Worm (Caenorhabditis elegans) whole organism, late embryonic: Measurements from ENCODE around the gene cyp-33E1.

Experiments
- C08G9.2 ChIP-seq: sonication (generic microtip); optimal IDR thresholded peaks from 2 replicates; lab custom pipeline; 2016; ENCODE audit warnings: mild to moderate bottlenecking, missing genetic modification characterization, moderate library complexity, missing compliant biosample characterization
- F13H6.1 ChIP-seq: sonication (generic microtip); optimal IDR thresholded peaks from 2 replicates; lab custom pipeline; 2016; ENCODE audit warnings: missing genetic modification characterization, missing compliant biosample characterization
- K02D7.2 ChIP-seq: sonication (generic microtip); optimal IDR thresholded peaks from 2 replicates; lab custom pipeline; 2017; ENCODE audit warnings: mild to moderate bottlenecking, missing genetic modification characterization, missing compliant biosample characterization
- K09A11.1 ChIP-seq: sonication (generic microtip); optimal IDR thresholded peaks from 2 replicates; lab custom pipeline; 2017; ENCODE audit warnings: antibody characterized with exemption, mild to moderate bottlenecking, missing genetic modification characterization, missing compliant biosample characterization; ENCODE audit not compliant: insufficient read depth
- Y22D7AL.16 ChIP-seq: sonication (generic microtip); optimal IDR thresholded peaks from 2 replicates; lab custom pipeline; 2016; ENCODE audit warnings: missing genetic modification characterization, missing compliant biosample characterization
- ahr-1 ChIP-seq: sonication (generic microtip); optimal IDR thresholded peaks from 2 replicates; lab custom pipeline; 2016; ENCODE audit warnings: missing genetic modification characterization, missing compliant biosample characterization
- ama-1 ChIP-seq: fragments of 150-350 bp; optimal IDR thresholded peaks from 2 replicates; lab custom pipeline; 2014
- ceh-14 ChIP-seq: sonication (generic microtip); optimal IDR thresholded peaks from 2 replicates; lab custom pipeline; 2016; ENCODE audit warnings: missing genotype, missing genetic modification characterization, missing compliant biosample characterization
- ceh-18 ChIP-seq: sonication (generic microtip); optimal IDR thresholded peaks from 2 replicates; lab custom pipeline; 2016; ENCODE audit warnings: missing genetic modification characterization, missing compliant biosample characterization
- ceh-2 ChIP-seq: sonication (generic microtip); optimal IDR thresholded peaks from 2 replicates; lab custom pipeline; 2016; ENCODE audit warnings: missing genotype, missing genetic modification characterization, missing compliant biosample characterization
- ceh-30 ChIP-seq: fragments of 150-350 bp; optimal IDR thresholded peaks from 2 replicates; lab custom pipeline; 2014; ENCODE audit warnings: missing biosample characterization, missing genetic modification characterization
- ceh-34 ChIP-seq: sonication (generic microtip); optimal IDR thresholded peaks from 2 replicates; lab custom pipeline; 2016; ENCODE audit warnings: mild to moderate bottlenecking, missing genetic modification characterization, missing compliant biosample characterization
- ceh-45 ChIP-seq: fragments of 200-800 bp; sonication (Bioruptor generic); IDR thresholded peaks from 2 replicates; pipeline ENCODE4 v1.3.6; 2022; ENCODE audit warnings: missing genetic modification reagents, missing genetic modification characterization, missing compliant biosample characterization
- che-1 ChIP-seq: sonication (generic microtip); optimal IDR thresholded peaks from 2 replicates; lab custom pipeline; 2016; ENCODE audit warnings: mild to moderate bottlenecking, missing genetic modification characterization, missing compliant biosample characterization
- dve-1 ChIP-seq: sonication (generic microtip); optimal IDR thresholded peaks from 2 replicates; lab custom pipeline; 2017; ENCODE audit warnings: antibody characterized with exemption, mild to moderate bottlenecking, missing genetic modification characterization, missing compliant biosample characterization
- elt-2 ChIP-seq: sonication (generic microtip); optimal IDR thresholded peaks from 2 replicates; lab custom pipeline; 2016; ENCODE audit warnings: missing genetic modification reagents, missing genetic modification characterization, missing compliant biosample characterization
- elt-4 ChIP-seq: sonication (generic microtip); optimal IDR thresholded peaks from 2 replicates; lab custom pipeline; 2016; ENCODE audit warnings: missing genetic modification characterization, missing compliant biosample characterization
- ets-4 ChIP-seq: sonication (generic microtip); optimal IDR thresholded peaks from 2 replicates; lab custom pipeline; 2016; ENCODE audit warnings: missing genetic modification characterization, missing compliant biosample characterization
- fkh-10 ChIP-seq: fragments of 150-350 bp; optimal IDR thresholded peaks from 2 replicates; lab custom pipeline; 2014; ENCODE audit warnings: missing biosample characterization, missing genetic modification reagents, missing genetic modification characterization
- gmeb-2 ChIP-seq: sonication (generic microtip); optimal IDR thresholded peaks from 2 replicates; lab custom pipeline; 2016; ENCODE audit warnings: missing genetic modification characterization, inconsistent platforms, missing compliant biosample characterization
- hlh-13 ChIP-seq: fragments of 200-800 bp; sonication (Bioruptor generic); optimal IDR thresholded peaks from 2 replicates; lab custom pipeline; 2018; ENCODE audit warnings: mild to moderate bottlenecking, missing genetic modification characterization, missing compliant biosample characterization
- hlh-30 ChIP-seq: sonication (generic microtip); optimal IDR thresholded peaks from 2 replicates; lab custom pipeline; 2017; ENCODE audit warnings: antibody characterized with exemption, missing genetic modification characterization, missing compliant biosample characterization; ENCODE audit not compliant: insufficient read depth
- hlh-6 ChIP-seq: sonication (generic microtip); optimal IDR thresholded peaks from 2 replicates; lab custom pipeline; 2016; ENCODE audit warnings: missing genotype, missing genetic modification characterization, missing compliant biosample characterization
- hlh-8 ChIP-seq: sonication (generic microtip); optimal IDR thresholded peaks from 2 replicates; lab custom pipeline; 2016; ENCODE audit warnings: missing genotype, missing genetic modification characterization, missing compliant biosample characterization
- lim-6 ChIP-seq: sonication (generic microtip); optimal IDR thresholded peaks from 2 replicates; lab custom pipeline; 2016; ENCODE audit warnings: missing genetic modification characterization, missing compliant biosample characterization
- lin-11 ChIP-seq: fragments of 200-800 bp; sonication (Bioruptor generic); optimal IDR thresholded peaks from 2 replicates; lab custom pipeline; 2018; ENCODE audit warnings: mild to moderate bottlenecking, missing genetic modification characterization, missing compliant biosample characterization
- madf-2 ChIP-seq: sonication (generic microtip); optimal IDR thresholded peaks from 2 replicates; lab custom pipeline; 2017; ENCODE audit warnings: missing genetic modification characterization, missing compliant biosample characterization
- npax-4 ChIP-seq: sonication (generic microtip); optimal IDR thresholded peaks from 2 replicates; lab custom pipeline; 2016; ENCODE audit warnings: missing genetic modification characterization, missing compliant biosample characterization
- pax-1 ChIP-seq: fragments of 150-350 bp; optimal IDR thresholded peaks from 2 replicates; lab custom pipeline; 2014; ENCODE audit warnings: missing biosample characterization, missing genetic modification characterization
- pqm-1 ChIP-seq: sonication (generic microtip); optimal IDR thresholded peaks from 2 replicates; lab custom pipeline; 2016; ENCODE audit warnings: missing genetic modification characterization, missing compliant biosample characterization
- pros-1 ChIP-seq: fragments of 150-350 bp; optimal IDR thresholded peaks from 2 replicates; lab custom pipeline; 2014; ENCODE audit warnings: missing biosample characterization, missing genetic modification reagents, missing genetic modification characterization
- rnt-1 ChIP-seq: sonication (generic microtip); optimal IDR thresholded peaks from 2 replicates; lab custom pipeline; 2016; ENCODE audit warnings: missing genetic modification characterization, missing compliant biosample characterization
- sdc-2 ChIP-seq: sonication (generic microtip); optimal IDR thresholded peaks from 2 replicates; lab custom pipeline; 2016; ENCODE audit warnings: missing genotype, missing genetic modification characterization, missing compliant biosample characterization
- sox-4 ChIP-seq: sonication (generic microtip); optimal IDR thresholded peaks from 2 replicates; lab custom pipeline; 2017; ENCODE audit warnings: mild to moderate bottlenecking, missing genetic modification characterization, inconsistent platforms, missing compliant biosample characterization
- syd-9 ChIP-seq: sonication (generic microtip); optimal IDR thresholded peaks from 2 replicates; lab custom pipeline; 2016; ENCODE audit warnings: mild to moderate bottlenecking, missing genetic modification characterization, moderate library complexity, missing compliant biosample characterization
- tbx-2 ChIP-seq: sonication (generic microtip); optimal IDR thresholded peaks from 2 replicates; lab custom pipeline; 2016; ENCODE audit warnings: missing genetic modification characterization, missing compliant biosample characterization
- tbx-7 ChIP-seq: sonication (generic microtip); optimal IDR thresholded peaks from 2 replicates; lab custom pipeline; 2016; ENCODE audit warnings: missing genotype, missing genetic modification characterization, missing compliant biosample characterization
- unc-86 ChIP-seq: sonication (generic microtip); optimal IDR thresholded peaks from 2 replicates; lab custom pipeline; 2016; ENCODE audit warnings: missing genetic modification characterization, missing compliant biosample characterization
- zip-5 ChIP-seq: sonication (generic microtip); optimal IDR thresholded peaks from 2 replicates; lab custom pipeline; 2016; ENCODE audit warnings: missing genetic modification characterization, missing compliant biosample characterization

Gene cyp-33E1

ce11 chrIV:8615314-8615713, 33.1 kb downstream of the cyp-33E1 start:
- no peak for TF ChIP-seq lim-6 (tag; lab: Kevin White, UChicago)
- no peak for TF ChIP-seq pqm-1
- TF ChIP-seq hlh-13 (GFP tag; lab: Kevin White, UChicago): no peak
- no peak for TF ChIP-seq ceh-14 (tag; lab: Kevin White, UChicago)
- TF ChIP-seq syd-9 (tag; lab: Kevin White, UChicago): no peak
- no peak for TF ChIP-seq tbx-2 (tag; lab: Kevin White, UChicago)
- no peak for TF ChIP-seq C08G9.2 (tag; lab: Kevin White, UChicago)
- TF ChIP-seq ama-1 (lab: Kevin White, UChicago): no peak

- no peak for TF ChIP-seq gmeb-2 (tag; lab: Kevin White, UChicago)
- TF ChIP-seq madf-2: no peak
- TF ChIP-seq K02D7.2 (tag; lab: Kevin White, UChicago): no peak
- no peak for TF ChIP-seq tbx-7
- TF ChIP-seq Y22D7AL.16 (tag; lab: Kevin White, UChicago): no peak
- no peak for TF ChIP-seq ahr-1
- no peak for TF ChIP-seq hlh-8
- no peak for TF ChIP-seq npax-4
These were observed 33.7 kb downstream of the cyp-33E1 start, which contains the start of gene cyp-33E3 for ce11 chrIV:8614680-8615079. Gene cyp-33E3, plus strand, starts transcription at chrIV:8614995.

DNA sequence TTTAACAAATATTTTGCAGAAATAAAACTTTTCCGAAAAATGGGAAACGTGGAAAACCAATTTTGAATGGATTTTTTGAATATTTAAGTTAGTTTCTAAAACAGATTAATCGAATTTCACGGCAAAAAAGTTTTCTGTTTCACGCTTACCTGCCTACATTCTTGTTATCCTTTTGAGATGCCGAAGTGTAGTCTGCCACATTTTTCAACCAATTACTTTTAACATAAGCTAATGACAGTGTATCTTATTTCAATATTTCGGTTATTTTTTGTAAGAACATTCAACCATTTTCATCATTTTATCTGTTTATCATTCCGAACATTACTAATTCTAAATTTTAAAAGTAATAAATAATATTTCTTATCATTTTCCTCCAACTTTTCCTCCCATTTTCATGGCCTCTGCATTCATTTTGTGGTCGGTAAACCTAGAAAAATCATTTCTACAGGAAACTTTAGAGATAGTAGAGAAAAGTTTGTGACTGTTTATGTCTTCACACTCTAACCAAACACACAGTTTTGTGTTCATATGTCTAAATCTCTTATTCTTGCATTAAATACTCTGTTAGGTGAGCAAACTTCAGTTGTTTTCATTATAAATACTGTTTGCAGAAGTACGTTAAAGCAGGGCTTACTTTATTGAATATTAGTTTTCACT, 36.4 kb downstream of the cyp-33E1 start, which contains the start of the genes F42A9.17 and cyp-33E2:
F42A9.17 (minus strand) TSS at position 51 of the 657 bp plus-strand sequence.
cyp-33E2 (plus strand) TSS at position 449 of the 657 bp plus-strand sequence.
- TF ChIP-seq tbx-7 (no peak), F13H6.1 (no peak), pax-1 (tag; lab: Kevin White, UChicago) (no peak), gmeb-2 (tag; lab: Kevin White, UChicago) (no peak), ceh-34 (tag; lab: Kevin White, UChicago) (no peak), che-1 (no peak), hlh-30 (no peak), ceh-30 (no peak), ets-4 (tag; lab: Kevin White, UChicago) (no peak), lin-11 (tag; lab: Kevin White, UChicago) (no peak), unc-86 (tag; lab: Kevin White, UChicago) (no peak), ama-1 (lab: Kevin White, UChicago) (no peak), fkh-10 (GFP tag; lab: Kevin White, UChicago) (no peak), ceh-18 (tag; lab: Kevin White, UChicago) (no peak), elt-4 (tag; lab: Kevin White, UChicago) (no peak), zip-5 (tag; lab: Kevin White, UChicago) (no peak), hlh-6 (no peak)

DNA sequence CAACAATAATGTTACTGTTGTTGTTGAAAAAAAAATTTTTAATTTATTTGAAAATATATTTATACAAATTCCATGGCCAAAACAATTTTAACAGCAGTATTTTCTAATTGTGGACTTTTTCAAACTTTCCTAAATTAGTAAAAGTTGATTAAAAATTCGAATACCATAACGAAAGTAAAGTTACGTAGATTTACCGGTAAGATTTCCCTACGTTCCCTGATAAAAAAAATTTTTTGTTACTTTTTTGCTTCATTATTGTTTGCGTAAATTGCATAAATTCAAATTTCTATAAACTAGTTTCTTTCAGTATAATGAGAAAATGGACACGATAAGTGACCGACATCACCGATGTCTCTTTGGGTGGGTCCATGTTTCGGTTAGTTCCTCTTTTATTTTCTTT, 39.5 kb downstream of the cyp-33E1 start, which contains the start of gene F42A9.6:
F42A9.6 (plus strand) TSS at position 301 of the 400 bp plus-strand sequence.
- TF ChIP-seq ceh-45 (GFP tag; lab: Robert Waterston, UW) (no peak), elt-2 (tag; lab: Kevin White, UChicago) (no peak), dve-1 (no peak), Y22D7AL.16 (tag; lab: Kevin White, UChicago) (no peak), sdc-2 (tag; lab: Kevin White, UChicago) (no peak), rnt-1 (tag; lab: Kevin White, UChicago) (no peak), K09A11.1 (no peak), syd-9 (tag; lab: Kevin White, UChicago) (no peak), F13H6.1 (no peak), hlh-13 (GFP tag; lab: Kevin White, UChicago) (no peak), C08G9.2 (tag; lab: Kevin White, UChicago) (no peak), ceh-30 (no peak), sox-4 (tag; lab: Kevin White, UChicago) (no peak), ceh-2 (tag; lab: Kevin White, UChicago) (no peak), pros-1 (no peak)
